Fruit fly (Drosophila melanogaster) whole organism, wandering third instar larva: ENCODE results near the gene Atet.

Experiments
- CG32264 ChIP-seq: fragments of 200-800 bp; sonication (Bioruptor generic); optimal IDR thresholded peaks from 2 replicates; lab custom pipeline; 2016; ENCODE audit warnings: missing biosample characterization, missing genetic modification characterization
- CG9705 ChIP-seq: fragments of 200-800 bp; sonication (Bioruptor generic); optimal IDR thresholded peaks from 2 replicates; lab custom pipeline; 2018; ENCODE audit warnings: missing biosample characterization, mild to moderate bottlenecking, missing genetic modification characterization
- HLH106 ChIP-seq: fragments of 200-800 bp; optimal IDR thresholded peaks from 3 replicates; lab custom pipeline; 2019; ENCODE audit warnings: missing biosample characterization, mild to moderate bottlenecking, missing genetic modification characterization, moderate library complexity
- Jra ChIP-seq: sonication (Bioruptor generic); optimal IDR thresholded peaks from 2 replicates; lab custom pipeline; 2016; ENCODE audit warnings: missing biosample characterization, missing genetic modification characterization
- Myc ChIP-seq: fragments of >200 bp; optimal IDR thresholded peaks from 2 replicates; lab custom pipeline; 2017
- OdsH ChIP-seq: fragments of 200-800 bp; sonication (Bioruptor generic); optimal IDR thresholded peaks from 2 replicates; lab custom pipeline; 2016; ENCODE audit warnings: missing biosample characterization, mild to moderate bottlenecking, missing genetic modification characterization
- dmrt93B ChIP-seq: fragments of 200-800 bp; sonication (Bioruptor generic); optimal IDR thresholded peaks from 2 replicates; lab custom pipeline; 2018; ENCODE audit warnings: missing biosample characterization, mild to moderate bottlenecking, missing genetic modification characterization
- psq ChIP-seq: fragments of 200-800 bp; sonication (Bioruptor generic); optimal IDR thresholded peaks from 3 replicates; lab custom pipeline; 2017; ENCODE audit warnings: missing biosample characterization, mild to moderate bottlenecking, missing genetic modification characterization, moderate library complexity
- sv ChIP-seq: fragments of 200-800 bp; sonication (Bioruptor generic); optimal IDR thresholded peaks from 3 replicates; lab custom pipeline; 2016; ENCODE audit warnings: missing biosample characterization, missing genetic modification characterization

The Atet gene

dm6 chr2L:4393842-4394421 lies 60.2 kb downstream of the Atet start, which contains the start of gene CG3652:
Gene CG3652, minus strand, starts transcription at chr2L:4393876.
- TF ChIP-seq CG32264 (GFP tag; lab: Kevin White, UChicago) (no peak), Myc (lab: Kevin White, UChicago) (peak; percentile 71), HLH106 (tag; lab: Kevin White, UChicago) (peak; percentile 52), CG9705 (peak; percentile 4), dmrt93B (GFP tag; lab: Kevin White, UChicago) (no peak), psq (peak; percentile 29), Jra (GFP tag; lab: Kevin White, UChicago) (no peak), OdsH (GFP tag; lab: Kevin White, UChicago) (peak; percentile 30), sv (peak; percentile 20)
